Worm (Caenorhabditis elegans) whole organism, early embryonic: ENCODE measurements around the gene ins-7.

Experiments used
- ama-1 ChIP-seq: fragments of 150-350 bp; optimal IDR thresholded peaks from 2 replicates; lab custom pipeline; 2014
- ceh-36 ChIP-seq: sonication (generic microtip); optimal IDR thresholded peaks from 2 replicates; lab custom pipeline; 2016; ENCODE audit warnings: missing genetic modification characterization, inconsistent platforms, missing compliant biosample characterization
- ets-7 ChIP-seq: sonication (generic microtip); optimal IDR thresholded peaks from 2 replicates; lab custom pipeline; 2016; ENCODE audit warnings: missing genotype, missing genetic modification characterization, missing compliant biosample characterization
- hmbx-1 ChIP-seq: sonication (generic microtip); optimal IDR thresholded peaks from 2 replicates; lab custom pipeline; 2016; ENCODE audit warnings: mild to moderate bottlenecking, missing genetic modification characterization, missing compliant biosample characterization
- hnd-1 ChIP-seq: sonication (generic microtip); optimal IDR thresholded peaks from 2 replicates; lab custom pipeline; 2016; ENCODE audit warnings: missing genetic modification characterization, missing compliant biosample characterization
- sea-1 ChIP-seq: fragments of 200-800 bp; sonication (Bioruptor generic); conservative IDR thresholded peaks from 2 replicates; pipeline ENCODE4 v1.3.6; 2022; ENCODE audit warnings: missing genetic modification characterization, missing compliant biosample characterization

- no peak for TF ChIP-seq sea-1 (GFP tag; lab: Robert Waterston, UW)
- no peak for TF ChIP-seq hmbx-1
- no peak for TF ChIP-seq ceh-36 (tag; lab: Kevin White, UChicago)
- no peak for TF ChIP-seq ama-1 (lab: Kevin White, UChicago)
- TF ChIP-seq hnd-1 (tag; lab: Kevin White, UChicago), result no peak
- TF ChIP-seq ets-7, result no peak
Measured at ce11 chrIV:9725468-9725985, 42.9 kb upstream of the ins-7 start.
